Worm (Caenorhabditis elegans): ENCODE measurements around the gene T28D9.11.

The T28D9.11 gene

ce11 chrII:6491817-6492452 is at the start of gene T28D9.11, which contains the start of gene T28D9.1:
TSS of gene T28D9.11 (minus strand) at chrII:6491993.
TSS of gene T28D9.1 (plus strand) at chrII:6492402.
- TF ChIP-seq hlh-11 (tag; optimal IDR thresholded peaks at IDR 0.05) = peak; percentile 77
- TF ChIP-seq lsy-2 (tag; optimal IDR thresholded peaks at IDR 0.05) = peak; percentile 70 to 77
- no peak for TF ChIP-seq nhr-102 (tag; optimal IDR thresholded peaks at IDR 0.05)
- no peak for TF ChIP-seq attf-4 (tag; optimal IDR thresholded peaks at IDR 0.05)
- peak; percentile 77 for TF ChIP-seq fkh-10 (GFP tag; optimal IDR thresholded peaks at IDR 0.05)
- no peak for TF ChIP-seq skn-1 (tag; optimal IDR thresholded peaks at IDR 0.05)
- TF ChIP-seq mxl-3 (GFP tag; optimal IDR thresholded peaks at IDR 0.05) = peak; percentile 69
- TF ChIP-seq ztf-11 (tag; optimal IDR thresholded peaks at IDR 0.05) = no peak
- TF ChIP-seq nhr-48 (tag; optimal IDR thresholded peaks at IDR 0.05) = peak; percentile 8
- peak; percentile 65 for TF ChIP-seq snpc-4 (tag; optimal IDR thresholded peaks at IDR 0.05)
- 0 out of 2 replicates have a peak, but pooled peaks have one; percentile 36 for TF ChIP-seq php-3 (GFP tag; IDR thresholded peaks at IDR 0.05)
- peak; percentile 73 for TF ChIP-seq ctbp-1 (GFP tag; IDR thresholded peaks at IDR 0.05)
- TF ChIP-seq lin-38 (GFP tag; IDR thresholded peaks at IDR 0.05) = peak; percentile 44
- peak; percentile 71 for TF ChIP-seq F37D6.2 (tag; optimal IDR thresholded peaks at IDR 0.05)
- peak in 1 of 2 experiments; percentile 58 for TF ChIP-seq hif-1 (tag; optimal IDR thresholded peaks at IDR 0.05)
- TF ChIP-seq madf-5 (GFP tag; IDR thresholded peaks at IDR 0.05) = 0 out of 4 replicates have a peak, but pooled peaks of 1 of the 2 experiments have one; percentile 32
- TF ChIP-seq ceh-20 (GFP tag; IDR thresholded peaks at IDR 0.05) = peak; percentile 63
- peak; percentile 73 for TF ChIP-seq aha-1 (tag)
- peak in 1 of 2 experiments; percentile 27 for TF ChIP-seq mdl-1 (tag; optimal IDR thresholded peaks at IDR 0.05)
- TF ChIP-seq mes-2 (tag; optimal IDR thresholded peaks at IDR 0.05; ENCODE audit: poor library complexity, severe bottlenecking) = peak; percentile 61
- TF ChIP-seq snpc-1.2 (GFP tag; IDR thresholded peaks at IDR 0.05) = 0 out of 2 replicates have a peak, but pooled peaks have one; percentile 23
- peak; percentile 71 for TF ChIP-seq lim-7 (GFP tag; IDR thresholded peaks at IDR 0.05)
- peak; percentile 60; the same call in 1 of the 2 replicates for TF ChIP-seq nhr-42 (GFP tag; IDR thresholded peaks at IDR 0.05)
- TF ChIP-seq spr-1 (tag; optimal IDR thresholded peaks at IDR 0.05) = peak; percentile 4
- peak; percentile 97 for TF ChIP-seq set-16 (GFP tag; IDR thresholded peaks at IDR 0.05)
- TF ChIP-seq rbr-2 (tag; optimal IDR thresholded peaks at IDR 0.05) = peak; percentile 64
- TF ChIP-seq aly-2 (tag; optimal IDR thresholded peaks at IDR 0.05) = no peak
- 0 out of 2 replicates have a peak, but pooled peaks have one; percentile 35 for TF ChIP-seq D1046.2 (GFP tag; IDR thresholded peaks at IDR 0.05)
- TF ChIP-seq egl-43 (GFP tag; IDR thresholded peaks at IDR 0.05) = peak; percentile 82
- peak; percentile 28; the same call in 1 of the 2 replicates for TF ChIP-seq dmd-6 (GFP tag; IDR thresholded peaks at IDR 0.05)
- no peak for TF ChIP-seq ZK337.2 (GFP tag; IDR thresholded peaks at IDR 0.05)
- TF ChIP-seq nhr-76 (tag; optimal IDR thresholded peaks at IDR 0.05) = no peak
- peak; percentile 22 for TF ChIP-seq hlh-30 (tag; optimal IDR thresholded peaks at IDR 0.05; ENCODE audit: insufficient read depth)
- peak in 1 of 2 experiments; percentile 48 for TF ChIP-seq unc-62 (GFP tag; optimal IDR thresholded peaks at IDR 0.05 in 1 of 2)
- TF ChIP-seq unc-62 (tag; optimal IDR thresholded peaks at IDR 0.05) = no peak
- 0 out of 2 replicates have a peak, but pooled peaks have one; percentile 40 for TF ChIP-seq T26A8.4 (GFP tag; IDR thresholded peaks at IDR 0.05)
- TF ChIP-seq vab-7 (GFP tag; IDR thresholded peaks at IDR 0.05) = peak; percentile 41; the same call in 1 of the 2 replicates
- no peak for TF ChIP-seq zip-11 (GFP tag; IDR thresholded peaks at IDR 0.05)
- TF ChIP-seq zfp-3 (GFP tag; conservative IDR thresholded peaks at IDR 0.05) = no peak
- TF ChIP-seq hmg-1.1 (GFP tag; IDR thresholded peaks at IDR 0.05) = peak; percentile 81
- TF ChIP-seq dpl-1 (GFP tag; optimal IDR thresholded peaks at IDR 0.05) = peak; percentile 44
- TF ChIP-seq nhr-11 (tag; optimal IDR thresholded peaks at IDR 0.05) = peak; percentile 49
- TF ChIP-seq F44E2.7 (GFP tag; IDR thresholded peaks at IDR 0.05) = 0 out of 2 replicates have a peak, but pooled peaks have one; percentile 56
- peak; percentile 85 for TF ChIP-seq mep-1 (tag; optimal IDR thresholded peaks at IDR 0.05)
- TF ChIP-seq lin-13 (GFP tag; optimal IDR thresholded peaks at IDR 0.05) = peak; percentile 68
- no peak for TF ChIP-seq tag-97 (GFP tag; IDR thresholded peaks at IDR 0.05)
